Worm (Caenorhabditis elegans): ENCODE data around the gene F23F12.13.

Gene F23F12.13

ce11 chrIII:6464913-6465312, 30.6 kb upstream of the F23F12.13 start, which contains the start of gene nduf-2.2:
nduf-2.2 (plus strand) TSS chrIII:6465222.
- TF ChIP-seq daf-12 (tag; optimal IDR thresholded peaks at IDR 0.05) (no peak), nhr-67 (tag; optimal IDR thresholded peaks at IDR 0.05) (no peak), pqm-1 (tag; optimal IDR thresholded peaks at IDR 0.05) (no peak), fkh-2 (tag; optimal IDR thresholded peaks at IDR 0.05) (no peak), lin-39 (tag; optimal IDR thresholded peaks at IDR 0.05) (no peak), egl-27 (tag; optimal IDR thresholded peaks at IDR 0.05) (no peak), elt-2 (tag; optimal IDR thresholded peaks at IDR 0.05) (no peak), nhr-23 (tag; optimal IDR thresholded peaks at IDR 0.05) (no peak), mml-1 (tag; optimal IDR thresholded peaks at IDR 0.05) (no peak), sea-2 (GFP tag; optimal IDR thresholded peaks at IDR 0.05) (no peak), nhr-12 (tag; optimal IDR thresholded peaks at IDR 0.05) (no peak), ztf-11 (tag; optimal IDR thresholded peaks at IDR 0.05) (no peak), tbx-2 (tag; optimal IDR thresholded peaks at IDR 0.05) (no peak), unc-39 (tag; optimal IDR thresholded peaks at IDR 0.05) (no peak), ceh-28 (tag; optimal IDR thresholded peaks at IDR 0.05) (no peak), egl-5 (tag; optimal IDR thresholded peaks at IDR 0.05) (no peak), fos-1 (tag; optimal IDR thresholded peaks at IDR 0.05) (no peak)

- TF ChIP-seq nhr-67 (tag; optimal IDR thresholded peaks at IDR 0.05) (no peak), skn-1 (tag; optimal IDR thresholded peaks at IDR 0.05) (no peak), daf-12 (tag; optimal IDR thresholded peaks at IDR 0.05) (no peak), unc-62 (GFP tag; optimal IDR thresholded peaks at IDR 0.05) (no peak), ztf-11 (tag; optimal IDR thresholded peaks at IDR 0.05) (no peak), eor-1 (tag; optimal IDR thresholded peaks at IDR 0.05) (no peak), nhr-23 (tag; optimal IDR thresholded peaks at IDR 0.05) (no peak), mdl-1 (tag; optimal IDR thresholded peaks at IDR 0.05) (no peak), pha-4 (tag; optimal IDR thresholded peaks at IDR 0.05) (no peak), jun-1 (tag; optimal IDR thresholded peaks at IDR 0.05) (no peak), lsy-12 (tag; optimal IDR thresholded peaks at IDR 0.05) (no peak), nhr-77 (tag; optimal IDR thresholded peaks at IDR 0.05) (no peak), elt-1 (tag; optimal IDR thresholded peaks at IDR 0.05) (no peak), elt-2 (tag; optimal IDR thresholded peaks at IDR 0.05) (no peak), fkh-10 (GFP tag; optimal IDR thresholded peaks at IDR 0.05) (no peak), nhr-11 (tag; optimal IDR thresholded peaks at IDR 0.05) (no peak)
Observed at ce11 chrIII:6467005-6467404, 28.5 kb upstream of the F23F12.13 start, which contains the start of gene T26A5.2. T26A5.2 (plus strand) TSS chrIII:6467305.

ce11 chrIII:6471451-6471850, 24.0 kb upstream of the F23F12.13 start, which contains the start of gene wht-6:
wht-6 (plus strand) TSS chrIII:6471751.
- TF ChIP-seq daf-12 (tag; optimal IDR thresholded peaks at IDR 0.05) (no peak), zag-1 (tag; optimal IDR thresholded peaks at IDR 0.05) (no peak), ztf-11 (tag; optimal IDR thresholded peaks at IDR 0.05) (no peak), unc-62 (GFP tag; optimal IDR thresholded peaks at IDR 0.05) (no peak)

- TF ChIP-seq nhr-23 (tag; optimal IDR thresholded peaks at IDR 0.05) (no peak), R02D3.7 (tag; optimal IDR thresholded peaks at IDR 0.05) (no peak), lin-39 (tag; optimal IDR thresholded peaks at IDR 0.05) (no peak), ceh-9 (tag; optimal IDR thresholded peaks at IDR 0.05) (no peak), sea-2 (GFP tag; optimal IDR thresholded peaks at IDR 0.05) (no peak), unc-39 (tag; optimal IDR thresholded peaks at IDR 0.05) (no peak), elt-2 (tag; optimal IDR thresholded peaks at IDR 0.05) (no peak), ZK546.5 (tag; optimal IDR thresholded peaks at IDR 0.05) (no peak), nhr-12 (tag; optimal IDR thresholded peaks at IDR 0.05) (no peak), hmg-11 (tag; optimal IDR thresholded peaks at IDR 0.05) (no peak), egl-27 (tag; optimal IDR thresholded peaks at IDR 0.05) (no peak), ama-1 (optimal IDR thresholded peaks at IDR 0.05) (no peak)
Observed at ce11 chrIII:6476380-6476779, 19.1 kb upstream of the F23F12.13 start.

ce11 chrIII:6478256-6479004, 17.0 kb upstream of the F23F12.13 start, which contains the start of gene zip-8:
zip-8 (plus strand) TSS chrIII:6478955.
- TF ChIP-seq ztf-11 (tag; optimal IDR thresholded peaks at IDR 0.05) (no peak), fos-1 (tag; optimal IDR thresholded peaks at IDR 0.05) (no peak), ceh-28 (tag; optimal IDR thresholded peaks at IDR 0.05) (no peak), egl-27 (tag; optimal IDR thresholded peaks at IDR 0.05) (no peak), pqm-1 (tag; optimal IDR thresholded peaks at IDR 0.05) (no peak), skn-1 (tag; optimal IDR thresholded peaks at IDR 0.05) (no peak), nhr-76 (tag; optimal IDR thresholded peaks at IDR 0.05) (no peak), sea-2 (GFP tag; optimal IDR thresholded peaks at IDR 0.05) (no peak), unc-62 (GFP tag; optimal IDR thresholded peaks at IDR 0.05) (no peak), jun-1 (tag; optimal IDR thresholded peaks at IDR 0.05) (no peak), ZK546.5 (tag; optimal IDR thresholded peaks at IDR 0.05) (no peak), snpc-4 (tag; optimal IDR thresholded peaks at IDR 0.05) (no peak), elt-3 (tag; optimal IDR thresholded peaks at IDR 0.05) (no peak), nhr-11 (tag; optimal IDR thresholded peaks at IDR 0.05) (no peak), fkh-2 (tag; optimal IDR thresholded peaks at IDR 0.05) (no peak), mml-1 (tag; optimal IDR thresholded peaks at IDR 0.05) (no peak), R02D3.7 (tag; optimal IDR thresholded peaks at IDR 0.05) (no peak)

All from whole organism, L3 larva.